Worm (Caenorhabditis elegans) whole organism, L4 larva: Measurements from ENCODE around the gene dnj-17.
A peak's percentile ranks its signal among the peaks of the same experiment; 100 is the strongest.

Experiments used
- D1046.2 ChIP-seq: fragments of 200-800 bp; sonication (Bioruptor generic); IDR thresholded peaks from 2 replicates; pipeline ENCODE4 v1.3.6; 2022; ENCODE audit warnings: missing genetic modification characterization, missing compliant biosample characterization
- F10B5.3 ChIP-seq: sonication (generic microtip); optimal IDR thresholded peaks from 2 replicates; lab custom pipeline; 2016; ENCODE audit warnings: mild to moderate bottlenecking, missing genetic modification characterization, missing compliant biosample characterization
- F26F4.8 ChIP-seq: fragments of 200-800 bp; sonication (Bioruptor generic); conservative IDR thresholded peaks from 2 replicates; pipeline ENCODE4 v1.3.6; 2022; ENCODE audit warnings: missing genetic modification characterization, missing compliant biosample characterization
- F44E2.7 ChIP-seq: fragments of 200-800 bp; sonication (Bioruptor generic); IDR thresholded peaks from 2 replicates; pipeline ENCODE4 v2.1.2; 2022; ENCODE audit warnings: missing genetic modification characterization, missing compliant biosample characterization
- Y105C5A.15 ChIP-seq: fragments of 200-800 bp; sonication (Bioruptor generic); IDR thresholded peaks from 2 replicates; pipeline ENCODE4 v1.3.6; 2022; ENCODE audit warnings: missing genetic modification characterization, missing compliant biosample characterization
- Y5F2A.4 ChIP-seq: fragments of 200-800 bp; sonication (Bioruptor generic); optimal IDR thresholded peaks from 2 replicates; lab custom pipeline; 2018; ENCODE audit warnings: mild to moderate bottlenecking, missing genetic modification characterization, missing compliant biosample characterization
- ZK337.2 ChIP-seq: fragments of 200-800 bp; sonication (Bioruptor generic); IDR thresholded peaks from 2 replicates; pipeline ENCODE4 v1.3.6; 2022; ENCODE audit warnings: missing genetic modification reagents, missing genetic modification characterization, missing compliant biosample characterization
- aha-1 ChIP-seq: fragments of 150-350 bp; peaks from one replicate; lab custom pipeline; 2014; ENCODE audit warnings: missing biosample characterization, missing genetic modification characterization
- ceh-20 ChIP-seq: fragments of 200-800 bp; sonication (Bioruptor generic); IDR thresholded peaks from 2 replicates; pipeline ENCODE4 v1.3.6; 2022; ENCODE audit warnings: missing genetic modification reagents, missing genetic modification characterization, missing compliant biosample characterization
- ceh-82 ChIP-seq: sonication (generic microtip); optimal IDR thresholded peaks from 2 replicates; lab custom pipeline; 2017; ENCODE audit warnings: missing biosample characterization, missing genetic modification characterization
- cey-2 ChIP-seq: sonication (generic microtip); optimal IDR thresholded peaks from 3 replicates; lab custom pipeline; 2017; ENCODE audit warnings: missing genetic modification characterization, mild to moderate bottlenecking, missing compliant biosample characterization, antibody characterized with exemption, borderline replicate concordance; ENCODE audit not compliant: insufficient read depth
- daf-8 ChIP-seq: fragments of 200-800 bp; sonication (Bioruptor generic); IDR thresholded peaks from 2 replicates; pipeline ENCODE4 v1.3.6; 2022; ENCODE audit warnings: missing genetic modification characterization, missing compliant biosample characterization
- dmd-6 ChIP-seq: fragments of 200-800 bp; sonication (Bioruptor generic); IDR thresholded peaks from 2 replicates; pipeline ENCODE4 v1.3.6; 2022; ENCODE audit warnings: missing genetic modification reagents, missing genetic modification characterization, missing compliant biosample characterization
- dmd-8 ChIP-seq: fragments of 200-800 bp; sonication (Bioruptor generic); IDR thresholded peaks from 2 replicates; pipeline ENCODE4 v1.3.6; 2022; ENCODE audit warnings: missing genetic modification characterization, missing compliant biosample characterization
- egl-27 ChIP-seq: sonication (generic microtip); optimal IDR thresholded peaks from 3 replicates; lab custom pipeline; 2017; ENCODE audit warnings: missing biosample characterization, missing genetic modification reagents, missing genetic modification characterization
- fkh-10 ChIP-seq: fragments of 150-350 bp; optimal IDR thresholded peaks from 2 replicates; lab custom pipeline; 2014; ENCODE audit warnings: missing biosample characterization, missing genetic modification reagents, missing genetic modification characterization
- fos-1 ChIP-seq: fragments of 150-350 bp; optimal IDR thresholded peaks from 2 replicates; lab custom pipeline; 2014; ENCODE audit warnings: missing biosample characterization, missing genetic modification characterization
- gei-8 ChIP-seq: fragments of 200-800 bp; sonication (Bioruptor generic); optimal IDR thresholded peaks from 2 replicates; lab custom pipeline; 2018; ENCODE audit warnings: mild to moderate bottlenecking, missing genetic modification characterization, missing compliant biosample characterization
- hif-1 ChIP-seq, 2 experiments: sonication (generic microtip); optimal IDR thresholded peaks; 2 replicates each; lab custom pipeline; 2016 to 2017; ENCODE audit warnings: missing compliant biosample characterization in 2 of 2, missing genetic modification characterization in 2 of 2, missing genetic modification reagents in 2 of 2, missing genotype in 2 of 2, mild to moderate bottlenecking in 1 of 2
- lin-29 ChIP-seq: fragments of 200-800 bp; sonication (Bioruptor generic); IDR thresholded peaks from 2 replicates; pipeline ENCODE4 v1.3.6; 2022; ENCODE audit warnings: missing genetic modification reagents, missing genetic modification characterization, missing compliant biosample characterization
- lin-38 ChIP-seq: fragments of 200-800 bp; sonication (Bioruptor generic); IDR thresholded peaks from 2 replicates; pipeline ENCODE4 v1.3.6; 2022; ENCODE audit warnings: missing genetic modification reagents, missing genetic modification characterization, missing compliant biosample characterization
- lsy-2 ChIP-seq, 2 experiments: fragments of 150-350 bp in 1 of 2; sonication (generic microtip) in 1 of 2; optimal IDR thresholded peaks; 2 replicates each; lab custom pipeline; 2014 to 2017; ENCODE audit warnings: missing biosample characterization in 2 of 2, missing genetic modification characterization in 2 of 2
- mes-2 ChIP-seq: sonication (generic microtip); optimal IDR thresholded peaks from 2 replicates; lab custom pipeline; 2016; ENCODE audit warnings: missing genotype, mild to moderate bottlenecking, missing genetic modification characterization, missing compliant biosample characterization; ENCODE audit not compliant: poor library complexity, severe bottlenecking
- nhr-25 ChIP-seq: sonication (generic microtip); optimal IDR thresholded peaks from 2 replicates; lab custom pipeline; 2017; ENCODE audit warnings: missing genetic modification characterization, mild to moderate bottlenecking, missing compliant biosample characterization, antibody characterized with exemption, moderate library complexity, borderline replicate concordance; ENCODE audit not compliant: insufficient read depth
- nhr-41 ChIP-seq: fragments of 200-800 bp; sonication (Bioruptor generic); IDR thresholded peaks from 2 replicates; pipeline ENCODE4 v1.3.6; 2022; ENCODE audit warnings: missing genetic modification reagents, missing genetic modification characterization, missing compliant biosample characterization
- nhr-42 ChIP-seq: fragments of 200-800 bp; sonication (Bioruptor generic); IDR thresholded peaks from 2 replicates; pipeline ENCODE4 v1.3.6; 2022; ENCODE audit warnings: missing genetic modification characterization, missing compliant biosample characterization
- pha-4 ChIP-seq, 2 experiments: fragments of 150-350 bp in 1 of 2; fragments of 200-800 bp in 1 of 2; sonication (Bioruptor generic) in 1 of 2; IDR thresholded peaks in 1 of 2; optimal IDR thresholded peaks in 1 of 2; 2 replicates each; pipeline versions ENCODE4 v1.3.6 to Lab custom; 2014 to 2022; ENCODE audit warnings: missing genetic modification characterization in 2 of 2, missing genetic modification reagents in 2 of 2, missing biosample characterization in 1 of 2, missing compliant biosample characterization in 1 of 2
- set-16 ChIP-seq: fragments of 200-800 bp; sonication (Bioruptor generic); IDR thresholded peaks from 2 replicates; pipeline ENCODE4 v1.3.6; 2022; ENCODE audit warnings: missing genetic modification reagents, missing genetic modification characterization, missing compliant biosample characterization
- snpc-1.2 ChIP-seq: fragments of 200-800 bp; sonication (Bioruptor generic); IDR thresholded peaks from 2 replicates; pipeline ENCODE4 v1.3.6; 2022; ENCODE audit warnings: missing genetic modification reagents, missing genetic modification characterization, missing compliant biosample characterization
- snpc-4 ChIP-seq: fragments of 150-350 bp; optimal IDR thresholded peaks from 2 replicates; lab custom pipeline; 2014; ENCODE audit warnings: missing biosample characterization, missing genetic modification characterization
- spr-1 ChIP-seq: sonication (generic microtip); optimal IDR thresholded peaks from 2 replicates; lab custom pipeline; 2016; ENCODE audit warnings: mild to moderate bottlenecking, missing genetic modification characterization, missing compliant biosample characterization
- spr-3 ChIP-seq: fragments of 200-800 bp; sonication (Bioruptor generic); optimal IDR thresholded peaks from 2 replicates; lab custom pipeline; 2018; ENCODE audit warnings: mild to moderate bottlenecking, missing genetic modification characterization, missing compliant biosample characterization
- tra-1 ChIP-seq: fragments of 200-800 bp; sonication (Bioruptor generic); IDR thresholded peaks from 2 replicates; pipeline ENCODE4 v1.3.6; 2022; ENCODE audit warnings: missing genetic modification reagents, missing genetic modification characterization, missing compliant biosample characterization
- unc-62 ChIP-seq, 3 experiments: fragments of 150-350 bp in 1 of 3; sonication (generic microtip); optimal IDR thresholded peaks in 2 of 3; peaks in 1 of 3; 1 replicate in 1 of 3; 2 replicates in 2 of 3; lab custom pipeline; 2014 to 2017; ENCODE audit warnings: missing biosample characterization in 3 of 3, missing genetic modification characterization in 3 of 3, missing genetic modification reagents in 3 of 3, missing genotype in 1 of 3
- vab-7 ChIP-seq: fragments of 200-800 bp; sonication (Bioruptor generic); IDR thresholded peaks from 2 replicates; pipeline ENCODE4 v1.3.6; 2022; ENCODE audit warnings: missing genetic modification reagents, missing genetic modification characterization, missing compliant biosample characterization
- zag-1 ChIP-seq: fragments of 150-350 bp; optimal IDR thresholded peaks from 2 replicates; lab custom pipeline; 2014; ENCODE audit warnings: missing biosample characterization, missing genetic modification characterization
- zfp-2 ChIP-seq: sonication (generic microtip); optimal IDR thresholded peaks from 2 replicates; lab custom pipeline; 2016; ENCODE audit warnings: mild to moderate bottlenecking, missing genetic modification characterization, missing compliant biosample characterization
- zfp-3 ChIP-seq: fragments of 200-800 bp; sonication (Bioruptor generic); conservative IDR thresholded peaks from 2 replicates; pipeline ENCODE4 v1.3.6; 2022; ENCODE audit warnings: missing genetic modification reagents, missing genetic modification characterization, missing compliant biosample characterization
- zip-2 ChIP-seq: fragments of 150-350 bp; optimal IDR thresholded peaks from 2 replicates; lab custom pipeline; 2014; ENCODE audit warnings: missing biosample characterization, missing genetic modification characterization
- ztf-7 ChIP-seq: fragments of 150-350 bp; optimal IDR thresholded peaks from 2 replicates; lab custom pipeline; 2014; ENCODE audit warnings: missing biosample characterization, missing genetic modification characterization

The dnj-17 gene

DNA sequence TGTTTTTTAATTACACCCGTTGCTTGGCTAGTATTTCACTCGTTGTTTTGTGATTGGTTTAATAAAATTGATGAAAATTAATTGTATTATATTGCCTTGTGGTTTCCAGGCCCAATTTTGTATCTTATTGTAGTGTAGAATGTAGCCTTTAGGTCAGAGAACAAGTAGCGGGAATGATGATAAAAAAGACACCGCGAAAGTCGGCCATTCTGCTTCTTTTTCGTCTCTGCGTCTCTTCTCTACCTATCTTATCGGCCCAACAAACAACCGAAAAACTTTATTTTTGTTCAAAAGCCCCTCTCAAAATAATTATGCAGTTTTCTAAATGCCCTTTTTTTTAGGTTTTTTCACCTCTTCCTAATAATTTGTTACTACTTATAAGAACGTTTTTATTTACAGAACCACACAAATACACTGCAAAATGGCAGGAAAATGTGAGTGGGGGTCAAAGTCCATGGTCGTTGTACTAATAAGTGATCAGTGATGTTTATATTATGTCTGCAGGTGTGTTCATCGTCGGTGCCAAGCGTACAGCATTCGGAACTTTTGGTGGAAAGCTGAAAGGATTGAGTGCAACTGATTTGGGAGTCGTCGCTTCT is 48.5 kb downstream of the dnj-17 start, which contains the start of gene acaa-2 (continued):
- no peak for TF ChIP-seq zfp-3 (GFP tag; lab: Robert Waterston, UW)

ce11 chrIII:13343562-13344139 is 49.5 kb downstream of the dnj-17 start:
- TF ChIP-seq snpc-1.2 (GFP tag; lab: Robert Waterston, UW) (peak; percentile 14; the same call in 1 of the 2 replicates), aha-1 (tag; lab: Kevin White, UChicago) (peak; percentile 61), set-16 (0 out of 2 replicates have a peak, but pooled peaks have one; percentile 4), egl-27 (tag; lab: Kevin White, UChicago) (no peak), zfp-2 (no peak), Y5F2A.4 (GFP tag; lab: Kevin White, UChicago) (no peak), snpc-4 (no peak), dmd-8 (GFP tag; lab: Robert Waterston, UW) (0 out of 2 replicates have a peak, but pooled peaks have one; percentile 14), Y105C5A.15 (peak; percentile 67; the same call in 1 of the 2 replicates)

ce11 chrIII:13343117-13343516 is 50.0 kb downstream of the dnj-17 start, which contains the start of gene ife-1:
Gene ife-1, plus strand, starts transcription at chrIII:13343417.
- no peak for TF ChIP-seq vab-7
- no peak for TF ChIP-seq F10B5.3 (tag; lab: Kevin White, UChicago)
- no peak for TF ChIP-seq F44E2.7
- TF ChIP-seq mes-2 (tag; lab: Kevin White, UChicago): no peak
- TF ChIP-seq spr-3: no peak
- TF ChIP-seq egl-27 (tag; lab: Kevin White, UChicago): no peak
- no peak for TF ChIP-seq hif-1 (tag; optimal IDR thresholded peaks at IDR 0.05; lab: Kevin White, UChicago)
- no peak for TF ChIP-seq daf-8 (GFP tag; lab: Robert Waterston, UW)
- TF ChIP-seq ceh-82 (tag; lab: Kevin White, UChicago): no peak
- no peak for TF ChIP-seq nhr-41 (GFP tag; lab: Robert Waterston, UW)
- TF ChIP-seq tra-1 (GFP tag; lab: Robert Waterston, UW): no peak
- TF ChIP-seq nhr-42 (GFP tag; lab: Robert Waterston, UW): no peak
- TF ChIP-seq spr-1 (tag; lab: Kevin White, UChicago): no peak
- TF ChIP-seq unc-62 (GFP tag; optimal IDR thresholded peaks at IDR 0.05 in 1 of 2; lab: Kevin White, UChicago): no peak
- TF ChIP-seq unc-62 (tag; optimal IDR thresholded peaks at IDR 0.05; lab: Kevin White, UChicago): no peak
- no peak for TF ChIP-seq pha-4 (GFP tag; IDR thresholded peaks at IDR 0.05; lab: Robert Waterston, UW)
- no peak for TF ChIP-seq pha-4 (tag; optimal IDR thresholded peaks at IDR 0.05; lab: Kevin White, UChicago)
- TF ChIP-seq aha-1 (tag; lab: Kevin White, UChicago): no peak
- no peak for TF ChIP-seq dmd-6 (GFP tag; lab: Robert Waterston, UW)
- TF ChIP-seq ceh-20 (GFP tag; lab: Robert Waterston, UW): no peak
- no peak for TF ChIP-seq F26F4.8
- no peak for TF ChIP-seq zip-2 (tag; lab: Kevin White, UChicago)

- TF ChIP-seq unc-62 (GFP tag; optimal IDR thresholded peaks at IDR 0.05 in 1 of 2; lab: Kevin White, UChicago): peak in 1 of 2 experiments; percentile 93
- no peak for TF ChIP-seq unc-62 (tag; optimal IDR thresholded peaks at IDR 0.05; lab: Kevin White, UChicago)
- no peak for TF ChIP-seq fos-1
These were observed 50.9 kb downstream of the dnj-17 start, which contains the start of gene dro-1 for ce11 chrIII:13342079-13342734. Gene dro-1, plus strand, starts transcription at chrIII:13342684.

- no peak for TF ChIP-seq gei-8 (GFP tag; lab: Kevin White, UChicago)
- no peak for TF ChIP-seq D1046.2 (GFP tag; lab: Robert Waterston, UW)
- TF ChIP-seq zag-1: no peak
- no peak for TF ChIP-seq lin-38 (GFP tag; lab: Robert Waterston, UW)
- no peak for TF ChIP-seq lin-29 (GFP tag; lab: Robert Waterston, UW)
- no peak for TF ChIP-seq dmd-8 (GFP tag; lab: Robert Waterston, UW)
- no peak for TF ChIP-seq nhr-25 (tag; lab: Kevin White, UChicago)
- TF ChIP-seq ZK337.2 (GFP tag; lab: Robert Waterston, UW): no peak
- TF ChIP-seq ztf-7: no peak
- no peak for TF ChIP-seq pha-4 (GFP tag; IDR thresholded peaks at IDR 0.05; lab: Robert Waterston, UW)
- TF ChIP-seq pha-4 (tag; optimal IDR thresholded peaks at IDR 0.05; lab: Kevin White, UChicago): no peak
- no peak for TF ChIP-seq cey-2 (tag; lab: Kevin White, UChicago)
- TF ChIP-seq lsy-2 (tag; optimal IDR thresholded peaks at IDR 0.05; lab: Kevin White, UChicago): no peak
- no peak for TF ChIP-seq fkh-10 (GFP tag; lab: Kevin White, UChicago)
- no peak for TF ChIP-seq mes-2 (tag; lab: Kevin White, UChicago)
These were observed 51.9 kb downstream of the dnj-17 start, which contains the start of gene nud-1 for ce11 chrIII:13341275-13341626. Gene nud-1, plus strand, starts transcription at chrIII:13341527.
